Worm (Caenorhabditis elegans) whole organism, young adult: ENCODE results near the gene F40G9.17.

Source experiments
- Y53G8AR.9 ChIP-seq: fragments of 200-800 bp; sonication (Bioruptor generic); conservative IDR thresholded peaks from 2 replicates; pipeline ENCODE4 v1.3.6; 2022; ENCODE audit warnings: missing genetic modification reagents, missing genetic modification characterization, missing compliant biosample characterization
- ceh-79 ChIP-seq: sonication (generic microtip); optimal IDR thresholded peaks from 2 replicates; lab custom pipeline; 2017; ENCODE audit warnings: mild to moderate bottlenecking, missing genetic modification characterization, missing compliant biosample characterization
- egl-44 ChIP-seq: fragments of 200-800 bp; sonication (Bioruptor generic); IDR thresholded peaks from 2 replicates; pipeline ENCODE4 v1.3.6; 2022; ENCODE audit warnings: missing genetic modification reagents, missing genetic modification characterization, missing compliant biosample characterization
- fkh-3 ChIP-seq: sonication (generic microtip); optimal IDR thresholded peaks from 2 replicates; lab custom pipeline; 2016; ENCODE audit warnings: mild to moderate bottlenecking, missing genetic modification characterization, missing compliant biosample characterization
- mxl-1 ChIP-seq: sonication (generic microtip); optimal IDR thresholded peaks from 2 replicates; lab custom pipeline; 2016; ENCODE audit warnings: missing genetic modification characterization, missing compliant biosample characterization
- nhr-179 ChIP-seq: sonication (generic microtip); optimal IDR thresholded peaks from 2 replicates; lab custom pipeline; 2016; ENCODE audit warnings: mild to moderate bottlenecking, missing genetic modification characterization, missing compliant biosample characterization
- unc-62 ChIP-seq: fragments of 150-350 bp; optimal IDR thresholded peaks from 2 replicates; lab custom pipeline; 2014; ENCODE audit warnings: missing biosample characterization, missing genetic modification reagents, missing genetic modification characterization
- ztf-22 ChIP-seq: fragments of 200-800 bp; sonication (Bioruptor generic); optimal IDR thresholded peaks from 2 replicates; lab custom pipeline; 2018; ENCODE audit warnings: mild to moderate bottlenecking, missing genetic modification characterization, moderate library complexity, missing compliant biosample characterization
- ztf-28 ChIP-seq: fragments of 200-800 bp; sonication (Bioruptor generic); IDR thresholded peaks from 2 replicates; pipeline ENCODE4 v1.3.6; 2022; ENCODE audit warnings: missing genetic modification reagents, missing genetic modification characterization, missing compliant biosample characterization
- ztf-6 ChIP-seq: fragments of 200-800 bp; sonication (Bioruptor generic); IDR thresholded peaks from 2 replicates; pipeline ENCODE4 v1.3.6; 2022; ENCODE audit warnings: missing genetic modification reagents, missing genetic modification characterization, missing compliant biosample characterization

DNA sequence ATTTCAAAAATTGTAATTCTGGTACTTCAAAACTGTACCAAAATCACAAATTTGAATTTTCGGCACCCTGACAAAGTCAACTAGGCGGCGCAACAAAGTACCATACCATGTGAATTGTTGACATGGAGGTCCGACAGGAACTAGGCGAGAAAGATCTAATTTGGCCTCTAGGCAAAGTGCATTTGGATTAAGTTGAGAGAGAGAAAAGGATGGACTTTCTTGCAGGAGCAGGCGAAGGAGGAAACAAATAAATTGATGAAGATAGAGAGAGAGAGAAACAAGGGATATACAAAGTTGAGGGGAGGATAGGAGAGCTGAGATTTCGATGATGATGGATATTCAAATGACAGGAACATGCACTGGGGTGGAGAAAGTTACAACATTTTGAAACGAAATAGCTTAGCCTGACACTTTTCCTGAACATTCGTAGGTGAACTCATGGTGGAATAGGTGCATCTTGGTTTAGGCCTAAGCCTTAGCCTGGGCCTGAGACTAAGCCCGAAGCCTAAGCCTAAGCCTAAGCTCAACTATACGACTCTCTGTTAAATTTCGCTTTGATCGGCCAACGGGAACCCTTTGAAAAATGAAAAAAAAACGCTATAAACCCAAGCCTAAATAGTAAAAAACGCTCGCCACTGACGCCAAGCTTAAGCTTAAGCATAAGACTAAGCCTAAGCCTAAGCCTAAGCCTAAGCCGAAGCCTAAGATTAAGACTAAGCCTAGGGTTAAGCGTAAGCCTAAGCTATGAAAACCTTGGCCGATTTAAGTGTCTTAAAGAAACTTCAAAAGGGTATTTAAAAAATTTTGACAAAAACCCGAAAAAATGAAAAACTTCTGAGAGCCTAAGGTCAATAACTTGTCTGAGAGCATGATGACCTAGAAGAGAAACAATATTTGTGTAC, 14.8 kb downstream of the F40G9.17 start:
- no peak for TF ChIP-seq ceh-79 (tag; lab: Kevin White, UChicago)
- TF ChIP-seq ztf-6 (GFP tag; lab: Robert Waterston, UW): no peak
- TF ChIP-seq ztf-28 (GFP tag; lab: Robert Waterston, UW): no peak
- no peak for TF ChIP-seq mxl-1 (tag; lab: Kevin White, UChicago)
- TF ChIP-seq fkh-3 (tag; lab: Kevin White, UChicago): no peak
- TF ChIP-seq egl-44 (GFP tag; lab: Robert Waterston, UW): no peak
- no peak for TF ChIP-seq nhr-179 (tag; lab: Kevin White, UChicago)
- TF ChIP-seq ztf-22 (GFP tag; lab: Kevin White, UChicago): no peak
- no peak for TF ChIP-seq unc-62
- TF ChIP-seq Y53G8AR.9 (GFP tag; lab: Robert Waterston, UW): no peak
